Worm (Caenorhabditis elegans): ENCODE results near the gene nst-1.

Gene nst-1

ce11 chrII:8269855-8270647 is 13.0 kb downstream of the nst-1 start, which contains the start of gene tdc-1:
Gene tdc-1, plus strand, starts transcription at chrII:8270597.
- no peak for TF ChIP-seq mep-1 (tag; optimal IDR thresholded peaks at IDR 0.05)
- TF ChIP-seq elt-2 (tag; optimal IDR thresholded peaks at IDR 0.05) = peak; percentile 20
- TF ChIP-seq hlh-4 (tag; optimal IDR thresholded peaks at IDR 0.05) = no peak
- no peak for TF ChIP-seq efl-1 (optimal IDR thresholded peaks at IDR 0.05)
- TF ChIP-seq efl-1 (GFP tag; optimal IDR thresholded peaks at IDR 0.05 in 1 of 2) = peak in 1 of 2 experiments; percentile 66

- no peak for TF ChIP-seq mep-1 (tag; optimal IDR thresholded peaks at IDR 0.05)
- no peak for TF ChIP-seq isw-1 (GFP tag; IDR thresholded peaks at IDR 0.05)
- TF ChIP-seq tbx-2 (tag; optimal IDR thresholded peaks at IDR 0.05) = no peak
- no peak for TF ChIP-seq hlh-17 (GFP tag; optimal IDR thresholded peaks at IDR 0.05; ENCODE audit: borderline replicate concordance)
- TF ChIP-seq unc-86 (tag; optimal IDR thresholded peaks at IDR 0.05) = no peak
- no peak for TF ChIP-seq lin-35 (GFP tag; optimal IDR thresholded peaks at IDR 0.05)
- TF ChIP-seq ces-1 (GFP tag; optimal IDR thresholded peaks at IDR 0.05) = no peak
- no peak for TF ChIP-seq irx-1 (tag; optimal IDR thresholded peaks at IDR 0.05)
- TF ChIP-seq tlp-1 (tag; optimal IDR thresholded peaks at IDR 0.05) = no peak
- no peak for TF ChIP-seq nhr-71 (tag; optimal IDR thresholded peaks at IDR 0.05)
- no peak for TF ChIP-seq ceh-63 (GFP tag; optimal IDR thresholded peaks at IDR 0.05)
- no peak for TF ChIP-seq efl-1 (optimal IDR thresholded peaks at IDR 0.05)
- TF ChIP-seq efl-1 (GFP tag; optimal IDR thresholded peaks at IDR 0.05 in 1 of 2) = no peak
- TF ChIP-seq ztf-11 (tag; optimal IDR thresholded peaks at IDR 0.05) = no peak
- no peak for TF ChIP-seq skn-1 (tag; optimal IDR thresholded peaks at IDR 0.05)
- no peak for TF ChIP-seq vab-15 (tag; optimal IDR thresholded peaks at IDR 0.05)
- TF ChIP-seq nhr-47 (tag; optimal IDR thresholded peaks at IDR 0.05) = no peak
- no peak for TF ChIP-seq ztf-4 (tag; optimal IDR thresholded peaks at IDR 0.05)
- no peak for TF ChIP-seq F16B12.6 (tag; optimal IDR thresholded peaks at IDR 0.05)
- TF ChIP-seq egl-27 (tag; optimal IDR thresholded peaks at IDR 0.05) = no peak
- TF ChIP-seq aly-2 (tag; optimal IDR thresholded peaks at IDR 0.05) = no peak
These were observed 13.7 kb downstream of the nst-1 start, which contains the start of gene K01C8.2 for ce11 chrII:8269351-8269750. Gene K01C8.2, minus strand, starts transcription at chrII:8269451.

- TF ChIP-seq blmp-1 (tag; optimal IDR thresholded peaks at IDR 0.05) = peak; percentile 37
- peak in 1 of 2 experiments; percentile 1 for TF ChIP-seq lin-35 (GFP tag; optimal IDR thresholded peaks at IDR 0.05)
- TF ChIP-seq grh-1 (GFP tag; IDR thresholded peaks at IDR 0.05) = peak; percentile 37; the same call in 1 of the 2 replicates
- TF ChIP-seq dsc-1 (tag; optimal IDR thresholded peaks at IDR 0.05) = no peak
- TF ChIP-seq nhr-85 (tag) = peak; percentile 13
- no peak for TF ChIP-seq C34B4.2 (tag; optimal IDR thresholded peaks at IDR 0.05)
These were observed 15.3 kb downstream of the nst-1 start for ce11 chrII:8267679-8268078.

ce11 chrII:8266559-8266958 is 16.4 kb downstream of the nst-1 start:
- TF ChIP-seq lin-14 (GFP tag; optimal IDR thresholded peaks at IDR 0.05) (peak; percentile 16), lin-39 (tag; optimal IDR thresholded peaks at IDR 0.05) (no peak), blmp-1 (tag; optimal IDR thresholded peaks at IDR 0.05) (peak; percentile 33), sptf-1 (tag; optimal IDR thresholded peaks at IDR 0.05) (no peak), nhr-237 (tag; optimal IDR thresholded peaks at IDR 0.05) (no peak), alr-1 (tag; optimal IDR thresholded peaks at IDR 0.05; ENCODE audit: borderline replicate concordance) (no peak), mep-1 (tag; optimal IDR thresholded peaks at IDR 0.05) (no peak), fkh-8 (tag; optimal IDR thresholded peaks at IDR 0.05) (no peak), lin-15B (tag; optimal IDR thresholded peaks at IDR 0.05) (no peak), mab-9 (GFP tag; IDR thresholded peaks at IDR 0.05) (no peak), efl-1 (optimal IDR thresholded peaks at IDR 0.05) (no peak), efl-1 (GFP tag; optimal IDR thresholded peaks at IDR 0.05 in 1 of 2) (peak in 1 of 2 experiments; percentile 45), lin-35 (GFP tag; optimal IDR thresholded peaks at IDR 0.05) (no peak), unc-130 (tag; optimal IDR thresholded peaks at IDR 0.05) (no peak), nhr-85 (tag) (no peak), fkh-4 (tag; optimal IDR thresholded peaks at IDR 0.05; ENCODE audit: borderline replicate concordance) (no peak), dpl-1 (GFP tag; optimal IDR thresholded peaks at IDR 0.05) (no peak), dsc-1 (tag; optimal IDR thresholded peaks at IDR 0.05) (no peak), hlh-17 (GFP tag; optimal IDR thresholded peaks at IDR 0.05; ENCODE audit: borderline replicate concordance) (no peak), ceh-88 (GFP tag; IDR thresholded peaks at IDR 0.05) (no peak), F16B12.6 (tag; optimal IDR thresholded peaks at IDR 0.05) (no peak), pag-3 (tag; optimal IDR thresholded peaks at IDR 0.05; ENCODE audit: borderline replicate concordance, insufficient read depth) (no peak), rnt-1 (tag; optimal IDR thresholded peaks at IDR 0.05) (no peak), skn-1 (tag; optimal IDR thresholded peaks at IDR 0.05) (no peak), aha-1 (tag; optimal IDR thresholded peaks at IDR 0.05) (no peak), vab-15 (tag; optimal IDR thresholded peaks at IDR 0.05) (no peak), zip-4 (GFP tag; optimal IDR thresholded peaks at IDR 0.05) (no peak)
